Fruit fly (Drosophila melanogaster): ENCODE data around the gene CG12499.

CG12499 gene

DNA sequence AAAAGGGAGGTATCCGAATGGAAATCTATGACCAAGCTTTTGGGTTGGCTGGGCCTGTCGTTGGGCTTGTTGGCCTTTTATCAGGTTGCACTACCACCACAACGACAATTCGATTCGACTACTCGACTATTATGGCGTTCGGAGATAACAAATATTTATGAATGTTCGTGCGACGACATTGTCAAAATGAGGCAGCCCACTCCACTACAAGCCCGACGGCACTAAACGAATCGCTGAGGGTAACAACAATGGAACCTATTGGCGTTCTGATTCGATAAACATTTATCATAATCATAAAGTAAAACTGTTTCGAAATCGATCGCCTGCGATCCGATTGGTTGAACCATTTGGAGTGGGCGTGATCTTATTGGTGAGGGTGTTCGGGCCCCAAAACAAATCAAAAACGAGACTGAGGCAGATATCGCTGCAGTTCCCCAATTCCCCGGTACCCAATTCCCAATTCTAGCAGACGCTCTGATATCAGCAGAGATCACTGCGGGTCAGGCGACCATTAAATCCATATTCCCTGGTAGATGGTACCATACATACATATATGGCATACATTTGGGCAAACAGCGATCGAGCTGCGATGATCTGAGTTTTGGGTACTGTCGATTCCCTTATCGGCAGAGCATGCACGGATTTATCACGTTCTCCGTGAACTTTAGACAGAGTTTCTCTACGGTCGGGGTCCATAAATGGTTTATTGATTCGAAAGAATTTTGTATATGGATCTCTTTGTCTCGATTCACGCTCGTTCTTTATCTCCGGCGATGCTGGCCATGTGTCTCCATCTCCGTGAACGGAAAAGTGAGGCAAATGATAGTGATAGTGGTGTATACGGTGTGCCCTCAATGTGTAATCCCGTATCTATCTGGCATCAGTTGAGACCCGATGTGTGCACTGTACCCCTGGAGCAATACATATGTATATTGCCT is 8.3 kb upstream of the CG12499 start:
- peak; percentile 98 for TF ChIP-seq Nf-YC (tag; optimal IDR thresholded peaks at IDR 0.05)
- no peak for TF ChIP-seq tgo (GFP tag; IDR thresholded peaks at IDR 0.05)
- no peak for TF ChIP-seq Fer3 (tag; optimal IDR thresholded peaks at IDR 0.05)
- TF ChIP-seq Gsc (GFP tag; IDR thresholded peaks at IDR 0.05) = no peak
- no peak for TF ChIP-seq fd3F (GFP tag; optimal IDR thresholded peaks at IDR 0.05)
- TF ChIP-seq ash1 (GFP tag; optimal IDR thresholded peaks at IDR 0.05) = no peak
- TF ChIP-seq CG10543 (GFP tag; optimal IDR thresholded peaks at IDR 0.05) = peak; percentile 29
- no peak for TF ChIP-seq CG9437 (GFP tag; optimal IDR thresholded peaks at IDR 0.05)
- peak; percentile 41 for TF ChIP-seq Med (GFP tag)
- TF ChIP-seq kni (GFP tag; optimal IDR thresholded peaks at IDR 0.05) = no peak
- no peak for TF ChIP-seq eyg (GFP tag; optimal IDR thresholded peaks at IDR 0.05)
- no peak for TF ChIP-seq CG3065 (GFP tag; optimal IDR thresholded peaks at IDR 0.05)
- TF ChIP-seq CG12391 (tag; optimal IDR thresholded peaks at IDR 0.05) = no peak
- peak; percentile 26 for TF ChIP-seq lab (GFP tag; optimal IDR thresholded peaks at IDR 0.05)
- TF ChIP-seq nmo (GFP tag; optimal IDR thresholded peaks at IDR 0.05) = no peak
- no peak for TF ChIP-seq B-H2 (GFP tag; optimal IDR thresholded peaks at IDR 0.05)
- peak; percentile 97 for TF ChIP-seq CG34376 (GFP tag; optimal IDR thresholded peaks at IDR 0.05)
- no peak for TF ChIP-seq Oli (tag; optimal IDR thresholded peaks at IDR 0.05)
- TF ChIP-seq CG9727 (GFP tag; optimal IDR thresholded peaks at IDR 0.05) = no peak
- no peak for TF ChIP-seq lilli (GFP tag; optimal IDR thresholded peaks at IDR 0.05)
- TF ChIP-seq sna (GFP tag; IDR thresholded peaks at IDR 0.05; ENCODE audit: partially characterized antibody) = no peak
- TF ChIP-seq CG8944 (GFP tag; optimal IDR thresholded peaks at IDR 0.05) = no peak
- 0 out of 2 replicates have a peak, but pooled peaks have one; percentile 8 for TF ChIP-seq Bgb (GFP tag; IDR thresholded peaks at IDR 0.05; ENCODE audit: partially characterized antibody)
- no peak for TF ChIP-seq HLHmδ (GFP tag; optimal IDR thresholded peaks at IDR 0.05)
- peak; percentile 48 for TF ChIP-seq cg (GFP tag; optimal IDR thresholded peaks at IDR 0.05)
- no peak for TF ChIP-seq Blimp-1 (GFP tag; optimal IDR thresholded peaks at IDR 0.05)
- peak; percentile 75; the same call in 1 of the 4 replicates for TF ChIP-seq chinmo (GFP tag; IDR thresholded peaks at IDR 0.05; ENCODE audit: partially characterized antibody)
- no peak for TF ChIP-seq tin (GFP tag; optimal IDR thresholded peaks at IDR 0.05)
- TF ChIP-seq sima (GFP tag; optimal IDR thresholded peaks at IDR 0.05) = no peak
- no peak for TF ChIP-seq CG30403 (GFP tag; optimal IDR thresholded peaks at IDR 0.05)
- TF ChIP-seq CG17385 (GFP tag; optimal IDR thresholded peaks at IDR 0.05) = no peak
- no peak for TF ChIP-seq Dip2 (GFP tag; IDR thresholded peaks at IDR 0.05)
- TF ChIP-seq CG13894 (tag; optimal IDR thresholded peaks at IDR 0.05) = peak; percentile 18
- TF ChIP-seq NFAT (GFP tag; IDR thresholded peaks at IDR 0.05) = no peak
- no peak for TF ChIP-seq sisA (GFP tag; IDR thresholded peaks at IDR 0.05)
- TF ChIP-seq CG2199 (GFP tag; IDR thresholded peaks at IDR 0.05) = no peak
- no peak for TF ChIP-seq stwl (tag; optimal IDR thresholded peaks at IDR 0.05)
- 0 out of 3 replicates have a peak, but pooled peaks have one; percentile 31 for TF ChIP-seq CG6791 (GFP tag; IDR thresholded peaks at IDR 0.05; ENCODE audit: partially characterized antibody)
- TF ChIP-seq pfk (GFP tag; optimal IDR thresholded peaks at IDR 0.05) = no peak
- TF ChIP-seq row (GFP tag; IDR thresholded peaks at IDR 0.05) = no peak
- TF ChIP-seq CG31365 (tag; optimal IDR thresholded peaks at IDR 0.05) = no peak
- TF ChIP-seq CG14667 (GFP tag; IDR thresholded peaks at IDR 0.05) = no peak
- TF ChIP-seq bsh (GFP tag; optimal IDR thresholded peaks at IDR 0.05) = no peak
- peak; percentile 64 for TF ChIP-seq sug (tag; optimal IDR thresholded peaks at IDR 0.05)
- no peak for TF ChIP-seq Dbx (GFP tag; IDR thresholded peaks at IDR 0.05)
- TF ChIP-seq CG9215 (GFP tag; IDR thresholded peaks at IDR 0.05) = no peak
- TF ChIP-seq C15 (GFP tag; IDR thresholded peaks at IDR 0.05) = no peak
- TF ChIP-seq CG4424 (GFP tag; optimal IDR thresholded peaks at IDR 0.05) = no peak
